Fruit fly (Drosophila melanogaster) whole organism, wandering third instar larva: ENCODE data around the gene CG32022.
A peak's percentile ranks its signal among the peaks of the same experiment; 100 is the strongest.

Experiments used
- CG32264 ChIP-seq: fragments of 200-800 bp; sonication (Bioruptor generic); optimal IDR thresholded peaks from 2 replicates; lab custom pipeline; 2016; ENCODE audit warnings: missing biosample characterization, missing genetic modification characterization
- CG9705 ChIP-seq: fragments of 200-800 bp; sonication (Bioruptor generic); optimal IDR thresholded peaks from 2 replicates; lab custom pipeline; 2018; ENCODE audit warnings: missing biosample characterization, mild to moderate bottlenecking, missing genetic modification characterization
- Dfd ChIP-seq: fragments of >200 bp; optimal IDR thresholded peaks from 2 replicates; lab custom pipeline; 2017; ENCODE audit warnings: missing biosample characterization, missing genetic modification characterization
- Dif ChIP-seq: fragments of 200-275, 200-300 bp; sonication (Bioruptor generic); optimal IDR thresholded peaks from 2 replicates; lab custom pipeline; 2018; ENCODE audit warnings: missing biosample characterization, missing genetic modification characterization; ENCODE audit not compliant: partially characterized antibody
- HLH106 ChIP-seq: fragments of 200-800 bp; optimal IDR thresholded peaks from 3 replicates; lab custom pipeline; 2019; ENCODE audit warnings: missing biosample characterization, mild to moderate bottlenecking, missing genetic modification characterization, moderate library complexity
- Hnf4 ChIP-seq: fragments of 200-800 bp; sonication (Bioruptor generic); optimal IDR thresholded peaks from 2 replicates; lab custom pipeline; 2016; ENCODE audit warnings: missing biosample characterization, mild to moderate bottlenecking, missing genetic modification characterization
- Hr78 ChIP-seq: fragments of >200 bp; optimal IDR thresholded peaks from 2 replicates; lab custom pipeline; 2017; ENCODE audit warnings: missing biosample characterization, missing genetic modification characterization
- Hr83 ChIP-seq: fragments of 200-300 bp; sonication (Bioruptor generic); optimal IDR thresholded peaks from 2 replicates; lab custom pipeline; 2016; ENCODE audit warnings: missing biosample characterization, mild to moderate bottlenecking, missing genetic modification characterization, moderate library complexity; ENCODE audit not compliant: poor library complexity, severe bottlenecking
- Jra ChIP-seq: sonication (Bioruptor generic); optimal IDR thresholded peaks from 2 replicates; lab custom pipeline; 2016; ENCODE audit warnings: missing biosample characterization, missing genetic modification characterization
- Mio ChIP-seq: sonication (Bioruptor generic); optimal IDR thresholded peaks from 2 replicates; lab custom pipeline; 2016; ENCODE audit warnings: missing biosample characterization, missing genetic modification characterization
- Myc ChIP-seq: fragments of >200 bp; optimal IDR thresholded peaks from 2 replicates; lab custom pipeline; 2017
- OdsH ChIP-seq: fragments of 200-800 bp; sonication (Bioruptor generic); optimal IDR thresholded peaks from 2 replicates; lab custom pipeline; 2016; ENCODE audit warnings: missing biosample characterization, mild to moderate bottlenecking, missing genetic modification characterization
- Rel ChIP-seq, 2 experiments: fragments of 200-800 bp; sonication (Bioruptor generic) in 1 of 2; optimal IDR thresholded peaks; 2 replicates in 1 of 2; 3 replicates in 1 of 2; lab custom pipeline; 2016 to 2019; ENCODE audit warnings: mild to moderate bottlenecking in 2 of 2, missing biosample characterization in 2 of 2, missing genetic modification characterization in 2 of 2, moderate library complexity in 1 of 2
- Sp1 ChIP-seq: fragments of 200-800 bp; sonication (Bioruptor generic); optimal IDR thresholded peaks from 3 replicates; lab custom pipeline; 2019; ENCODE audit warnings: missing biosample characterization, mild to moderate bottlenecking, missing genetic modification characterization, moderate library complexity
- Vsx2 ChIP-seq: fragments of 200-300, 225-300 bp; sonication (Bioruptor generic); optimal IDR thresholded peaks from 2 replicates; lab custom pipeline; 2018; ENCODE audit warnings: missing biosample characterization, missing genetic modification characterization; ENCODE audit not compliant: partially characterized antibody
- br ChIP-seq: fragments of 200-800 bp; sonication (Bioruptor generic); optimal IDR thresholded peaks from 2 replicates; lab custom pipeline; 2016; ENCODE audit warnings: missing biosample characterization, missing genetic modification characterization
- brk ChIP-seq: fragments of 200-800 bp; sonication (Bioruptor generic); optimal IDR thresholded peaks from 2 replicates; lab custom pipeline; 2016; ENCODE audit warnings: missing biosample characterization, mild to moderate bottlenecking, missing genetic modification characterization
- dmrt93B ChIP-seq: fragments of 200-800 bp; sonication (Bioruptor generic); optimal IDR thresholded peaks from 2 replicates; lab custom pipeline; 2018; ENCODE audit warnings: missing biosample characterization, mild to moderate bottlenecking, missing genetic modification characterization
- dsf ChIP-seq: sonication (Bioruptor generic); optimal IDR thresholded peaks from 2 replicates; lab custom pipeline; 2016; ENCODE audit warnings: missing biosample characterization, missing genetic modification characterization, borderline replicate concordance
- ey ChIP-seq: fragments of 200-800 bp; sonication (Bioruptor generic); optimal IDR thresholded peaks from 2 replicates; lab custom pipeline; 2016; ENCODE audit warnings: missing biosample characterization, missing genetic modification characterization
- foxo ChIP-seq, 2 experiments: fragments of 200-800 bp; sonication (Bioruptor generic); optimal IDR thresholded peaks; 2 replicates in 1 of 2; 3 replicates in 1 of 2; lab custom pipeline; 2016 to 2017; ENCODE audit warnings: missing biosample characterization in 2 of 2, missing genetic modification characterization in 2 of 2
- fru ChIP-seq: fragments of 200-800 bp; sonication (Bioruptor generic); optimal IDR thresholded peaks from 3 replicates; lab custom pipeline; 2016; ENCODE audit warnings: missing biosample characterization, mild to moderate bottlenecking, missing genetic modification characterization
- h ChIP-seq: fragments of 200-800 bp; sonication (Bioruptor generic); optimal IDR thresholded peaks from 3 replicates; lab custom pipeline; 2016; ENCODE audit warnings: missing biosample characterization, mild to moderate bottlenecking, missing genetic modification characterization
- jim ChIP-seq: fragments of 175-275, 200-325 bp; sonication (Bioruptor generic); optimal IDR thresholded peaks from 2 replicates; lab custom pipeline; 2016; ENCODE audit warnings: missing biosample characterization, mild to moderate bottlenecking, missing genetic modification characterization
- pan ChIP-seq: fragments of >200 bp; optimal IDR thresholded peaks from 2 replicates; lab custom pipeline; 2017
- psq ChIP-seq: fragments of 200-800 bp; sonication (Bioruptor generic); optimal IDR thresholded peaks from 3 replicates; lab custom pipeline; 2017; ENCODE audit warnings: missing biosample characterization, mild to moderate bottlenecking, missing genetic modification characterization, moderate library complexity
- rgr ChIP-seq: fragments of 200-800 bp; sonication (Bioruptor generic); optimal IDR thresholded peaks from 3 replicates; lab custom pipeline; 2016; ENCODE audit warnings: missing biosample characterization, mild to moderate bottlenecking, missing genetic modification characterization
- sage ChIP-seq: fragments of 200-800 bp; sonication (Bioruptor generic); optimal IDR thresholded peaks from 2 replicates; lab custom pipeline; 2016; ENCODE audit warnings: missing biosample characterization, mild to moderate bottlenecking, missing genetic modification characterization
- sv ChIP-seq: fragments of 200-800 bp; sonication (Bioruptor generic); optimal IDR thresholded peaks from 3 replicates; lab custom pipeline; 2016; ENCODE audit warnings: missing biosample characterization, missing genetic modification characterization
- tai ChIP-seq: sonication (Bioruptor generic); optimal IDR thresholded peaks from 2 replicates; lab custom pipeline; 2016; ENCODE audit warnings: missing biosample characterization, missing genetic modification characterization
- usp ChIP-seq: fragments of >200 bp; optimal IDR thresholded peaks from 2 replicates; lab custom pipeline; 2017; ENCODE audit warnings: missing biosample characterization, missing genetic modification characterization
- woc ChIP-seq: sonication (Bioruptor generic); optimal IDR thresholded peaks from 2 replicates; lab custom pipeline; 2016; ENCODE audit warnings: missing biosample characterization, mild to moderate bottlenecking, missing genetic modification characterization

CG32022 gene

dm6 chr3L:8719990-8720559 lies 997 bp downstream of the CG32022 start, which contains the start of gene SrpRbeta (continued):
- TF ChIP-seq Dif (GFP tag; lab: Kevin White, UChicago) (no peak), foxo (GFP tag; optimal IDR thresholded peaks at IDR 0.05; lab: Kevin White, UChicago) (peak in 1 of 2 experiments; percentile 45), rgr (peak; percentile 73), Hr78 (GFP tag; lab: Kevin White, UChicago) (no peak), Rel (GFP tag; optimal IDR thresholded peaks at IDR 0.05; lab: Kevin White, UChicago) (no peak), Rel (tag; optimal IDR thresholded peaks at IDR 0.05; lab: Kevin White, UChicago) (peak; percentile 24), CG32264 (GFP tag; lab: Kevin White, UChicago) (no peak), sage (GFP tag; lab: Kevin White, UChicago) (no peak), jim (GFP tag; lab: Kevin White, UChicago) (no peak), CG9705 (GFP tag; lab: Kevin White, UChicago) (peak; percentile 6), pan (lab: Kevin White, UChicago) (no peak), Jra (GFP tag; lab: Kevin White, UChicago) (peak; percentile 7)

DNA sequence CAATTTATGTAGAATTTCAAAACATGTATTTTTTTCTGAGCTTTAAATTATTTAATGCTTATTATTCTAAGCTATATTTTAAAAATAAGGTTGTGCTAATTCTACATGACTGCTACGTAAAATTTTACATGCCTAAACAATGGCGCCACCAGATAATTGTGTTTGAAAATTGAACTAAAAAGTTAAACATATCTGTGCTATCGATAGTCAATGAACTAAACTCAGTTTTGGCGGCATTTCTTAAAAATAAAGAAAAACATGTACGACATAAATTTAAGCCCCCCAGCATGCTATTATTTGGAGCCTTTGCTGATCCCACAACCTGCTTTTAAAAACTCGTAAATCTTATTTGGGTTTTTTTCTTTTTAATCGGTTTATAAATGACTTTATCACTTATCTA lies 2.5 kb downstream of the CG32022 start:
- no peak for TF ChIP-seq tai (GFP tag; lab: Kevin White, UChicago)
- no peak for TF ChIP-seq psq (GFP tag; lab: Kevin White, UChicago)
- TF ChIP-seq sv (GFP tag; lab: Kevin White, UChicago), result no peak
- TF ChIP-seq Hnf4 (GFP tag; lab: Kevin White, UChicago), result peak; percentile 24
- no peak for TF ChIP-seq usp (GFP tag; lab: Kevin White, UChicago)
- no peak for TF ChIP-seq Vsx2 (GFP tag; lab: Kevin White, UChicago)
- no peak for TF ChIP-seq fru (GFP tag; lab: Kevin White, UChicago)
- TF ChIP-seq HLH106 (tag; lab: Kevin White, UChicago), result no peak
- TF ChIP-seq Hr78 (GFP tag; lab: Kevin White, UChicago), result no peak
- peak; percentile 59 for TF ChIP-seq brk (GFP tag; lab: Kevin White, UChicago)
- TF ChIP-seq Hr83 (GFP tag; lab: Kevin White, UChicago), result peak; percentile 52
- no peak for TF ChIP-seq Sp1 (GFP tag; lab: Kevin White, UChicago)
- peak; percentile 3 for TF ChIP-seq Myc (lab: Kevin White, UChicago)
- no peak for TF ChIP-seq Rel (GFP tag; optimal IDR thresholded peaks at IDR 0.05; lab: Kevin White, UChicago)
- TF ChIP-seq Rel (tag; optimal IDR thresholded peaks at IDR 0.05; lab: Kevin White, UChicago), result no peak
- peak; percentile 26 for TF ChIP-seq h (GFP tag; lab: Kevin White, UChicago)
- peak in 1 of 2 experiments; percentile 17 for TF ChIP-seq foxo (GFP tag; optimal IDR thresholded peaks at IDR 0.05; lab: Kevin White, UChicago)
- TF ChIP-seq rgr, result peak; percentile 1
- TF ChIP-seq Mio (GFP tag; lab: Kevin White, UChicago), result no peak

dm6 chr3L:8716013-8716412 lies 5.1 kb downstream of the CG32022 start:
- TF ChIP-seq Hr83 (GFP tag; lab: Kevin White, UChicago) (no peak), br (GFP tag; lab: Kevin White, UChicago) (peak; percentile 29), dmrt93B (peak; percentile 23), rgr (peak; percentile 44), Sp1 (GFP tag; lab: Kevin White, UChicago) (peak; percentile 64), foxo (GFP tag; optimal IDR thresholded peaks at IDR 0.05; lab: Kevin White, UChicago) (peak in 1 of 2 experiments; percentile 45), woc (GFP tag; lab: Kevin White, UChicago) (peak; percentile 18), fru (GFP tag; lab: Kevin White, UChicago) (peak; percentile 48), Myc (lab: Kevin White, UChicago) (no peak), Hnf4 (GFP tag; lab: Kevin White, UChicago) (no peak), HLH106 (tag; lab: Kevin White, UChicago) (peak; percentile 56), ey (GFP tag; lab: Kevin White, UChicago) (peak; percentile 20), psq (GFP tag; lab: Kevin White, UChicago) (peak; percentile 8), h (GFP tag; lab: Kevin White, UChicago) (peak; percentile 52), OdsH (GFP tag; lab: Kevin White, UChicago) (peak; percentile 43)

DNA sequence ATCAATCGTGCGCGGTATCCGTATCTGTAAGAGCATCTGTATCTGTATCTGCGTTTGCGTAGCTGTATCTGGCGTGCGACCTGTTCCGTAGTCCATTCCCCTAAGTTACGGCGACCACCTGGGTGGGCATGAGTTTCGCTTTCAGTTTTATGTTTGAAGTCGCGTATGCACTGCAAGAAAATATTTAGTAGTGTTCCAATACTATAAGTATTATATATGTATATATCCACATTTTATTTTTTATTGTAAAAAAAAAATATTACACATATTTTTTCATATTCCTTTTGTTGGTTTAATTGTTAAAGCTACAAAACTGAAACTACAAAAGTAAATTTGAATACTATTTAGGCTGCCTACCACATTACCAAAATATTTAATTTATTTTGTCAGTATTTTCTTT lies 8.2 kb downstream of the CG32022 start:
- TF ChIP-seq tai (GFP tag; lab: Kevin White, UChicago), result no peak
- no peak for TF ChIP-seq Jra (GFP tag; lab: Kevin White, UChicago)
- no peak for TF ChIP-seq br (GFP tag; lab: Kevin White, UChicago)
- TF ChIP-seq psq (GFP tag; lab: Kevin White, UChicago), result peak; percentile 35
- TF ChIP-seq Sp1 (GFP tag; lab: Kevin White, UChicago), result peak; percentile 26
- no peak for TF ChIP-seq fru (GFP tag; lab: Kevin White, UChicago)
- no peak for TF ChIP-seq dsf (GFP tag; lab: Kevin White, UChicago)
- peak; percentile 9 for TF ChIP-seq HLH106 (tag; lab: Kevin White, UChicago)
- TF ChIP-seq Dfd (GFP tag; lab: Kevin White, UChicago), result no peak
- TF ChIP-seq foxo (GFP tag; optimal IDR thresholded peaks at IDR 0.05; lab: Kevin White, UChicago), result peak in 1 of 2 experiments; percentile 24
